Worm (Caenorhabditis elegans): ENCODE results near the gene tmem-120.

The tmem-120 gene

ce11 chrIII:1495230-1495629, 22.6 kb downstream of the tmem-120 start, which contains the start of gene Y82E9BR.19:
Gene Y82E9BR.19 (minus strand): TSS chrIII:1495330.
- TF ChIP-seq pqm-1 (tag; optimal IDR thresholded peaks at IDR 0.05), result no peak
- TF ChIP-seq mml-1 (tag; optimal IDR thresholded peaks at IDR 0.05), result no peak
- TF ChIP-seq nhr-12 (tag; optimal IDR thresholded peaks at IDR 0.05), result no peak
- no peak for TF ChIP-seq eor-1 (tag; optimal IDR thresholded peaks at IDR 0.05)
- TF ChIP-seq ceh-9 (tag; optimal IDR thresholded peaks at IDR 0.05), result no peak
- no peak for TF ChIP-seq nhr-77 (tag; optimal IDR thresholded peaks at IDR 0.05)
- no peak for TF ChIP-seq nhr-11 (tag; optimal IDR thresholded peaks at IDR 0.05)
- TF ChIP-seq lin-39 (tag; optimal IDR thresholded peaks at IDR 0.05), result no peak
- no peak for TF ChIP-seq snpc-4 (tag; optimal IDR thresholded peaks at IDR 0.05)

ce11 chrIII:1483407-1483806, 34.4 kb downstream of the tmem-120 start, which contains the start of gene Y82E9BR.18:
Gene Y82E9BR.18 (minus strand): TSS chrIII:1483507.
- TF ChIP-seq skn-1 (tag; optimal IDR thresholded peaks at IDR 0.05) (no peak), hmg-11 (tag; optimal IDR thresholded peaks at IDR 0.05) (no peak), lsy-12 (tag; optimal IDR thresholded peaks at IDR 0.05) (no peak), nhr-77 (tag; optimal IDR thresholded peaks at IDR 0.05) (no peak), nhr-237 (tag; optimal IDR thresholded peaks at IDR 0.05) (no peak), egl-5 (tag; optimal IDR thresholded peaks at IDR 0.05) (no peak), ceh-9 (tag; optimal IDR thresholded peaks at IDR 0.05) (no peak), unc-62 (GFP tag; optimal IDR thresholded peaks at IDR 0.05) (no peak), lin-39 (tag; optimal IDR thresholded peaks at IDR 0.05) (no peak), fos-1 (tag; optimal IDR thresholded peaks at IDR 0.05) (no peak), nhr-28 (tag; optimal IDR thresholded peaks at IDR 0.05) (no peak), zag-1 (tag; optimal IDR thresholded peaks at IDR 0.05) (no peak), aly-2 (tag; optimal IDR thresholded peaks at IDR 0.05) (no peak), nfya-1 (tag; optimal IDR thresholded peaks at IDR 0.05; ENCODE audit: insufficient read depth) (no peak), ceh-82 (tag; optimal IDR thresholded peaks at IDR 0.05) (no peak)

DNA sequence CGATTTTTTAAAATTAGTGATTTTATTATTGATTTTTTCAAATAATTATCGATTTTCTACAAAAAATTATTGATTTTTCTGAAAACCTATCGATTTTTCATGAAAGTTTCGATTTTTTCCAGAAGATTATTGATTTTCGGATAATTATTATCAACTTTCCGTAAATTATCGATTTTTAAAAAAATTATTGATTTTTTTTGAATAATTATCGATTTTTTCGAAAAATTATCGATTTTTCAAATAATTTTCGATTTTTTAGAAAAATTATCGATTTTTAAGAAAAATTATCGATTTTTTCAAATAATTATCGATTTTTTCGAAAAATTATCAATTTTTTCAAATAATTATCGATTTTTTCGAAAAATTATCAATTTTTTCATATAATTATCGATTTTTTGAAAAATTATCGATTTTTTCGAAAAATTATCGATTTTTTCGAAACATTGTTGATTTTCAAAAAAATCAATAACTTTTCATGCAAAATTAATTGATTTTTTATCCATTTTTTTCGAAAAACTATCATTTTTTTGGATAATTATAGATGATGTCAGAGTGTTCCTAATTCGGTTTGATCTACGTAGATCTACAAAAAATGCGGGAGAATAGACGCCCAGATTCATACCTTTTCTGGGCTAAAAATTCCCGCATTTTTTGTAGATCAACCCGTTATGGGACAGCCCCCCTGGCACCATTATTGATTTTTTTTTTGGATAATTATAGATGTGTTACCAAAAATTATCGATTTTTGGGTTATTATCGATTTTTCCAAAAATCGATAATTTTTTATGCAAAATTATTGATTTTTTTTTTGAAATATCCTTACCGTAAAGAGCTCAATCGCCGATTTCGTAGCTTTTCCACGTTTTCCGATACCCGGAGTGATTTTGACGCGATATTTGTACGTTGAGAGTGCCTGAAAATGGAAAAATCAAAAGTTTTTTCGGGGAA, 49.2 kb downstream of the tmem-120 start:
- TF ChIP-seq ceh-28 (tag; optimal IDR thresholded peaks at IDR 0.05), result peak; percentile 97
- TF ChIP-seq lin-15B (tag; optimal IDR thresholded peaks at IDR 0.05), result no peak
- no peak for TF ChIP-seq pha-4 (tag; optimal IDR thresholded peaks at IDR 0.05)
- TF ChIP-seq nhr-67 (tag; optimal IDR thresholded peaks at IDR 0.05), result no peak

All from whole organism, L3 larva.